Worm (Caenorhabditis elegans) whole organism, L4/young adult: ENCODE results near the gene gpa-1.

Source experiments
- W03F9.2 ChIP-seq: fragments of 150-350 bp; optimal IDR thresholded peaks from 2 replicates; lab custom pipeline; 2014; ENCODE audit warnings: missing biosample characterization, missing genetic modification characterization
- him-1 ChIP-seq: sonication (generic microtip); optimal IDR thresholded peaks from 2 replicates; lab custom pipeline; 2016; ENCODE audit warnings: missing genotype, missing genetic modification reagents, missing genetic modification characterization, missing compliant biosample characterization

DNA sequence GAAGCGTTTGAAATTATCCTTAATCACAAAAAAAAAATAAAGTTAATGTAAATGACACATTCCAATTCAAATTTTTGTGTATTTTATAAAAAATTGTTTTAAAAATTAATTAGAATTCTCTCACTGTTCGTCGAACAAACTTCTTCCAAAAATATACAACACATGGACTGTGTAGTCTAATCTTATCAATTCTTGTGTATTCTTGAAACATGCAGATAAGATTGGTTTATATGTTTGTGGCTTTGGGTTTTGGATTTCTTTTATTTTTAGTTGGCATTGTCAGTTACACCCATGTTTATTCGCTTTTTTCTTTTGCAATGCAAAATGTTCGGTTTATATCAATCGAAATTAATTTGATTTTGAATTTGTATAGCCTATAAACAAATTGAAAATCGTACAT, 42.9 kb upstream of the gpa-1 start:
- TF ChIP-seq W03F9.2 (tag; lab: Kevin White, UChicago) = no peak
- no peak for TF ChIP-seq him-1
